Worm (Caenorhabditis elegans) whole organism, L2 larva: ENCODE results near the gene M18.6.

ENCODE experiments used
- C34F6.9 ChIP-seq: fragments of 150-350 bp; optimal IDR thresholded peaks from 2 replicates; lab custom pipeline; 2014; ENCODE audit warnings: missing biosample characterization, missing genetic modification characterization
- F13H6.1 ChIP-seq: sonication (generic microtip); optimal IDR thresholded peaks from 2 replicates; lab custom pipeline; 2016; ENCODE audit warnings: missing genetic modification characterization, missing compliant biosample characterization
- R02D3.7 ChIP-seq: fragments of 150-350 bp; optimal IDR thresholded peaks from 2 replicates; lab custom pipeline; 2014; ENCODE audit warnings: missing biosample characterization, missing genetic modification characterization
- Y55F3AM.14 ChIP-seq: fragments of 200-800 bp; sonication (Bioruptor generic); optimal IDR thresholded peaks from 2 replicates; lab custom pipeline; 2018; ENCODE audit warnings: mild to moderate bottlenecking, missing genetic modification characterization, missing compliant biosample characterization
- ZK546.5 ChIP-seq: sonication (generic microtip); optimal IDR thresholded peaks from 2 replicates; lab custom pipeline; 2017; ENCODE audit warnings: missing biosample characterization, missing genetic modification characterization
- alr-1 ChIP-seq: fragments of 150-350 bp; optimal IDR thresholded peaks from 2 replicates; lab custom pipeline; 2014; ENCODE audit warnings: missing biosample characterization, missing genetic modification characterization
- aly-2 ChIP-seq: fragments of 150-350 bp; optimal IDR thresholded peaks from 2 replicates; lab custom pipeline; 2014; ENCODE audit warnings: missing biosample characterization, missing genetic modification characterization
- ceh-16 ChIP-seq: fragments of 150-350 bp; optimal IDR thresholded peaks from 2 replicates; lab custom pipeline; 2014; ENCODE audit warnings: missing biosample characterization, missing genetic modification characterization
- crh-2 ChIP-seq: sonication (generic microtip); optimal IDR thresholded peaks from 2 replicates; lab custom pipeline; 2017; ENCODE audit warnings: missing biosample characterization, missing genetic modification characterization
- egl-27 ChIP-seq: sonication (generic microtip); optimal IDR thresholded peaks from 3 replicates; lab custom pipeline; 2017; ENCODE audit warnings: missing biosample characterization, missing genetic modification reagents, missing genetic modification characterization
- elt-1 ChIP-seq: fragments of 150-350 bp; optimal IDR thresholded peaks from 2 replicates; lab custom pipeline; 2014; ENCODE audit warnings: missing biosample characterization, missing genetic modification characterization
- elt-3 ChIP-seq: sonication (generic microtip); optimal IDR thresholded peaks from 2 replicates; lab custom pipeline; 2017; ENCODE audit warnings: missing biosample characterization, missing genetic modification characterization
- fos-1 ChIP-seq: fragments of 150-350 bp; optimal IDR thresholded peaks from 2 replicates; lab custom pipeline; 2014; ENCODE audit warnings: missing biosample characterization, missing genetic modification characterization
- gmeb-1 ChIP-seq: fragments of 150-350 bp; optimal IDR thresholded peaks from 2 replicates; lab custom pipeline; 2014; ENCODE audit warnings: missing biosample characterization, missing genetic modification characterization
- lin-11 ChIP-seq: fragments of 150-350 bp; sonication (generic microtip); optimal IDR thresholded peaks from 2 replicates; lab custom pipeline; 2014; ENCODE audit warnings: missing biosample characterization, missing genetic modification characterization, inconsistent platforms, mixed read lengths
- lin-13 ChIP-seq: fragments of 150-350 bp; optimal IDR thresholded peaks from 2 replicates; lab custom pipeline; 2014; ENCODE audit warnings: missing biosample characterization, missing genetic modification reagents, missing genetic modification characterization
- lsy-2 ChIP-seq, 2 experiments: fragments of 150-350 bp in 1 of 2; sonication (generic microtip) in 1 of 2; optimal IDR thresholded peaks; 2 replicates each; lab custom pipeline; 2014 to 2017; ENCODE audit warnings: missing biosample characterization in 2 of 2, missing genetic modification characterization in 2 of 2
- mbf-1 ChIP-seq: sonication (generic microtip); optimal IDR thresholded peaks from 2 replicates; lab custom pipeline; 2017; ENCODE audit warnings: missing biosample characterization, missing genetic modification characterization
- mdl-1 ChIP-seq, 2 experiments: fragments of 150-350 bp in 1 of 2; sonication (generic microtip) in 1 of 2; optimal IDR thresholded peaks; 2 replicates each; lab custom pipeline; 2017; ENCODE audit warnings: missing biosample characterization in 2 of 2, missing genetic modification characterization in 2 of 2
- nhr-10 ChIP-seq: sonication (generic microtip); optimal IDR thresholded peaks from 2 replicates; lab custom pipeline; 2017; ENCODE audit warnings: missing biosample characterization, missing genetic modification characterization
- nhr-11 ChIP-seq: fragments of 150-350 bp; optimal IDR thresholded peaks from 2 replicates; lab custom pipeline; 2014; ENCODE audit warnings: missing biosample characterization, missing genetic modification characterization
- nhr-12 ChIP-seq: fragments of 150-350 bp; optimal IDR thresholded peaks from 2 replicates; lab custom pipeline; 2014; ENCODE audit warnings: missing biosample characterization, missing genetic modification characterization
- nhr-129 ChIP-seq: fragments of 150-350 bp; optimal IDR thresholded peaks from 2 replicates; lab custom pipeline; 2014; ENCODE audit warnings: missing biosample characterization, missing genetic modification characterization
- nhr-237 ChIP-seq: fragments of 150-350 bp; optimal IDR thresholded peaks from 2 replicates; lab custom pipeline; 2014; ENCODE audit warnings: missing biosample characterization, missing genetic modification characterization
- nhr-25 ChIP-seq: fragments of 150-350 bp; sonication (generic microtip); optimal IDR thresholded peaks from 3 replicates; lab custom pipeline; 2014; ENCODE audit warnings: missing biosample characterization, missing genetic modification characterization
- nhr-6 ChIP-seq: fragments of 150-350 bp; optimal IDR thresholded peaks from 2 replicates; lab custom pipeline; 2014; ENCODE audit warnings: missing biosample characterization, missing genetic modification characterization
- nhr-77 ChIP-seq: fragments of 150-350 bp; optimal IDR thresholded peaks from 2 replicates; lab custom pipeline; 2014; ENCODE audit warnings: missing biosample characterization, missing genetic modification characterization
- peb-1 ChIP-seq: fragments of 150-350 bp; optimal IDR thresholded peaks from 2 replicates; lab custom pipeline; 2014; ENCODE audit warnings: missing biosample characterization, missing genetic modification characterization
- skn-1 ChIP-seq: sonication (generic microtip); optimal IDR thresholded peaks from 2 replicates; lab custom pipeline; 2017; ENCODE audit warnings: missing biosample characterization, missing genetic modification characterization
- sma-3 ChIP-seq: sonication (generic microtip); optimal IDR thresholded peaks from 2 replicates; lab custom pipeline; 2016; ENCODE audit warnings: missing genetic modification reagents, missing genetic modification characterization, missing compliant biosample characterization
- snpc-4 ChIP-seq: fragments of 150-350 bp; optimal IDR thresholded peaks from 2 replicates; lab custom pipeline; 2014; ENCODE audit warnings: missing biosample characterization, missing genetic modification characterization
- unc-39 ChIP-seq: fragments of 150-350 bp; optimal IDR thresholded peaks from 2 replicates; lab custom pipeline; 2014; ENCODE audit warnings: missing biosample characterization, missing genetic modification characterization
- unc-55 ChIP-seq: fragments of 150-350 bp; sonication (generic microtip); optimal IDR thresholded peaks from 3 replicates; lab custom pipeline; 2014; ENCODE audit warnings: missing biosample characterization, missing genetic modification reagents, missing genetic modification characterization
- unc-62 ChIP-seq: fragments of 150-350 bp; optimal IDR thresholded peaks from 2 replicates; lab custom pipeline; 2014; ENCODE audit warnings: missing biosample characterization, missing genetic modification reagents, missing genetic modification characterization
- zag-1 ChIP-seq: fragments of 150-350 bp; optimal IDR thresholded peaks from 2 replicates; lab custom pipeline; 2014; ENCODE audit warnings: missing biosample characterization, missing genetic modification characterization
- ztf-1 ChIP-seq: fragments of 200-800 bp; sonication (Bioruptor generic); conservative IDR thresholded peaks from 2 replicates; pipeline ENCODE4 v1.3.6; 2022; ENCODE audit warnings: missing genetic modification characterization, missing compliant biosample characterization
- ztf-11 ChIP-seq: sonication (generic microtip); optimal IDR thresholded peaks from 2 replicates; lab custom pipeline; 2017; ENCODE audit warnings: missing biosample characterization, missing genetic modification characterization
- ztf-4 ChIP-seq: fragments of 150-350 bp; optimal IDR thresholded peaks from 2 replicates; lab custom pipeline; 2014; ENCODE audit warnings: missing biosample characterization, missing genetic modification characterization

Gene M18.6

ce11 chrIV:12108984-12109657, 12.0 kb upstream of the M18.6 start:
- no peak for TF ChIP-seq alr-1 (tag; lab: Kevin White, UChicago)
- no peak for TF ChIP-seq gmeb-1
- TF ChIP-seq aly-2 (tag; lab: Kevin White, UChicago) = no peak
- no peak for TF ChIP-seq ztf-1 (GFP tag; lab: Robert Waterston, UW)
- TF ChIP-seq mbf-1 (tag; lab: Kevin White, UChicago) = no peak
- no peak for TF ChIP-seq mdl-1 (tag; optimal IDR thresholded peaks at IDR 0.05; lab: Kevin White, UChicago)
- TF ChIP-seq sma-3 (GFP tag; lab: Kevin White, UChicago) = no peak
- no peak for TF ChIP-seq ztf-4
- TF ChIP-seq peb-1 (tag; lab: Kevin White, UChicago) = no peak
- no peak for TF ChIP-seq nhr-11 (tag; lab: Kevin White, UChicago)
- no peak for TF ChIP-seq egl-27 (tag; lab: Kevin White, UChicago)
- TF ChIP-seq fos-1 (tag; lab: Kevin White, UChicago) = no peak
- TF ChIP-seq C34F6.9 (tag; lab: Kevin White, UChicago) = no peak
- no peak for TF ChIP-seq nhr-10 (tag; lab: Kevin White, UChicago)
- TF ChIP-seq ztf-11 = no peak
- no peak for TF ChIP-seq unc-39 (tag; lab: Kevin White, UChicago)
- no peak for TF ChIP-seq elt-3 (tag; lab: Kevin White, UChicago)

DNA sequence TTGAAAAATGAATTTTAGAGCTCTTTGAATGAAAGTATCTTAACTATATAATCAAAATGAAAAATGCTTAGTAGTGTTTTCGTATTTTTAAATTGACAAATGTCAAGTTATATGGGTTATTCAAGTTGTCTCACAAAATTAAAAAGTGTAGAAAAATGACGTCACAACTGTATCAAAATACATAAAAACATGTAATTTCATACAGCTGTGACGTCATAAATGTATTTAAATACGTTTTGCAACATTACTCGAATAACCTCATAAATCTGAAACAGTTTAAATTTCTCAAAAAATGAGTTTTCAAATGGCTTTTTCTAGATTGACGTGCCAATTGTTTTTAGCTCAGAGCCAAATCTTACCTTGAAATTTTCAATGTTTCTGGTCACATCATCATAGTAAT, 11.4 kb upstream of the M18.6 start:
- TF ChIP-seq ztf-4 (no peak), lin-13 (no peak), ZK546.5 (no peak), unc-62 (no peak), skn-1 (tag; lab: Kevin White, UChicago) (no peak), crh-2 (tag; lab: Kevin White, UChicago) (no peak), peb-1 (tag; lab: Kevin White, UChicago) (no peak), nhr-6 (tag; lab: Kevin White, UChicago) (no peak), snpc-4 (tag; lab: Kevin White, UChicago) (no peak), ceh-16 (tag; lab: Kevin White, UChicago) (no peak), lsy-2 (tag; optimal IDR thresholded peaks at IDR 0.05; lab: Kevin White, UChicago) (no peak), zag-1 (tag; lab: Kevin White, UChicago) (no peak), C34F6.9 (tag; lab: Kevin White, UChicago) (no peak), Y55F3AM.14 (GFP tag; lab: Kevin White, UChicago) (no peak), nhr-12 (tag; lab: Kevin White, UChicago) (no peak)

ce11 chrIV:12110339-12110738, 10.8 kb upstream of the M18.6 start, which contains the start of gene col-129:
TSS of gene col-129 (minus strand) at chrIV:12110439.
- TF ChIP-seq unc-55 (GFP tag; lab: Kevin White, UChicago) (no peak), nhr-11 (tag; lab: Kevin White, UChicago) (no peak), F13H6.1 (tag; lab: Kevin White, UChicago) (no peak), lin-11 (no peak), lsy-2 (tag; optimal IDR thresholded peaks at IDR 0.05; lab: Kevin White, UChicago) (no peak), nhr-77 (tag; lab: Kevin White, UChicago) (no peak), nhr-10 (tag; lab: Kevin White, UChicago) (no peak), elt-1 (tag; lab: Kevin White, UChicago) (no peak), sma-3 (GFP tag; lab: Kevin White, UChicago) (no peak), R02D3.7 (no peak), mbf-1 (tag; lab: Kevin White, UChicago) (no peak), nhr-25 (tag; lab: Kevin White, UChicago) (no peak), ceh-16 (tag; lab: Kevin White, UChicago) (no peak), nhr-129 (tag; lab: Kevin White, UChicago) (no peak), nhr-237 (no peak), gmeb-1 (no peak), Y55F3AM.14 (GFP tag; lab: Kevin White, UChicago) (no peak), mdl-1 (tag; optimal IDR thresholded peaks at IDR 0.05; lab: Kevin White, UChicago) (no peak)

- no peak for TF ChIP-seq nhr-12 (tag; lab: Kevin White, UChicago)
- TF ChIP-seq nhr-6 (tag; lab: Kevin White, UChicago) = no peak
- TF ChIP-seq lin-11 = no peak
- TF ChIP-seq skn-1 (tag; lab: Kevin White, UChicago) = no peak
- TF ChIP-seq, all 48 proteins: peak for 0
Observed at ce11 chrIV:12111477-12111876, 9.6 kb upstream of the M18.6 start, which contains the start of gene dlc-2. TSS of gene dlc-2 (minus strand) at chrIV:12111577.
